Fruit fly (Drosophila melanogaster): ENCODE results near the gene CecA2.
A peak's percentile ranks its signal among the peaks of the same experiment; 100 is the strongest.

CecA2 gene

DNA sequence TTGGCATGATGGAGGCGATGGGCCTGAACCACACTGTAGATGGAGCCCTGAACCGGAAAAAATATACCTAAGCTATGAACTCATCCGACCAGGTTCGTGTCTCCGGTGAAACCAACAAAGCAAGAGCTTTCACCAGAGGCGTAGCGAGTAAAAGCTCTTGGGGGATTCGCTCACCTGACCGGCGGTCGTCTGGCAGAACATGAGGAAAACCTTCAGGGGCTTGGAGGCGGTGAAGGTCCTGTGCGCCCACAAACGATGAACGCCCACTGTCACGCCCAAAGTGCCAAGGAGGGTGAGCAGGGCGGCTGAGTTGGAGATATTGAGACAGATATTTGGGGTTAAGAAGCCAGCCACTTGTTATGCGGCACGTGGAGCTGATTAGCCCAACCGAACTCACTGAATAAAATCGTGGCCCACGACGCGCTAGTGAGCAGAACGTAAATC lies 16.3 kb upstream of the CecA2 start (continued):
- TF ChIP-seq tll (GFP tag; optimal IDR thresholded peaks at IDR 0.05) (no peak), CG3281 (GFP tag; optimal IDR thresholded peaks at IDR 0.05) (peak; percentile 57), zfh2 (GFP tag; optimal IDR thresholded peaks at IDR 0.05) (peak; percentile 53), onecut (GFP tag; IDR thresholded peaks at IDR 0.05) (no peak), disco-r (GFP tag; optimal IDR thresholded peaks at IDR 0.05) (no peak), CG3838 (GFP tag; optimal IDR thresholded peaks at IDR 0.05) (no peak), CG9876 (GFP tag; optimal IDR thresholded peaks at IDR 0.05) (peak; percentile 4), Nf-YB (GFP tag; optimal IDR thresholded peaks at IDR 0.05) (no peak), fd96Cb (tag; optimal IDR thresholded peaks at IDR 0.05) (no peak), trh (GFP tag; optimal IDR thresholded peaks at IDR 0.05) (no peak), Sox102F (GFP tag; optimal IDR thresholded peaks at IDR 0.05) (no peak), Taf1 (GFP tag; IDR thresholded peaks at IDR 0.05) (peak; percentile 21; the same call in 1 of the 2 replicates), HLH54F (GFP tag; optimal IDR thresholded peaks at IDR 0.05) (peak; percentile 60), CG9817 (tag; optimal IDR thresholded peaks at IDR 0.05) (peak; percentile 46), gem (tag; optimal IDR thresholded peaks at IDR 0.05) (peak; percentile 38), kay (GFP tag; optimal IDR thresholded peaks at IDR 0.05) (no peak), ewg (GFP tag; optimal IDR thresholded peaks at IDR 0.05) (no peak), CG5245 (GFP tag; optimal IDR thresholded peaks at IDR 0.05) (peak; percentile 6), B-H2 (GFP tag; optimal IDR thresholded peaks at IDR 0.05) (peak; percentile 42), CG17829 (tag; optimal IDR thresholded peaks at IDR 0.05) (peak; percentile 10), dati (GFP tag; IDR thresholded peaks at IDR 0.05) (no peak), CG30431 (GFP tag; optimal IDR thresholded peaks at IDR 0.05) (no peak), Kr (GFP tag; optimal IDR thresholded peaks at IDR 0.05) (no peak), Atf3 (GFP tag; optimal IDR thresholded peaks at IDR 0.05) (peak; percentile 6), CG12236 (GFP tag; optimal IDR thresholded peaks at IDR 0.05) (no peak), CG30020 (tag; optimal IDR thresholded peaks at IDR 0.05) (no peak), TFAM (GFP tag; optimal IDR thresholded peaks at IDR 0.05) (no peak), her (GFP tag; optimal IDR thresholded peaks at IDR 0.05) (peak; percentile 72), CG13296 (GFP tag; optimal IDR thresholded peaks at IDR 0.05) (peak; percentile 54), CG4424 (GFP tag; optimal IDR thresholded peaks at IDR 0.05) (peak; percentile 47), D19A (tag; optimal IDR thresholded peaks at IDR 0.05) (no peak), CG2120 (GFP tag; optimal IDR thresholded peaks at IDR 0.05) (peak; percentile 79), p53 (GFP tag; optimal IDR thresholded peaks at IDR 0.05) (no peak), CG12744 (GFP tag; optimal IDR thresholded peaks at IDR 0.05) (peak; percentile 2), CG6175 (GFP tag; IDR thresholded peaks at IDR 0.05) (no peak), da (GFP tag; optimal IDR thresholded peaks at IDR 0.05) (no peak), Usf (GFP tag; optimal IDR thresholded peaks at IDR 0.05) (peak; percentile 8), abd-A (tag; optimal IDR thresholded peaks at IDR 0.05) (no peak), pfk (GFP tag; optimal IDR thresholded peaks at IDR 0.05) (no peak), CG3163 (GFP tag; optimal IDR thresholded peaks at IDR 0.05) (peak; percentile 20), Dll (GFP tag; IDR thresholded peaks at IDR 0.05; ENCODE audit: partially characterized antibody) (no peak), Hr51 (GFP tag; optimal IDR thresholded peaks at IDR 0.05) (peak; percentile 21 to 32), CG4730 (GFP tag; IDR thresholded peaks at IDR 0.05) (0 out of 2 replicates have a peak, but pooled peaks have one; percentile 20), ftz-f1 (GFP tag; optimal IDR thresholded peaks at IDR 0.05) (peak; percentile 63), Rx (GFP tag; IDR thresholded peaks at IDR 0.05) (0 out of 2 replicates have a peak, but pooled peaks have one; percentile 16), CG12155 (GFP tag; optimal IDR thresholded peaks at IDR 0.05) (peak; percentile 7), CG34224 (GFP tag; IDR thresholded peaks at IDR 0.05; ENCODE audit: partially characterized antibody) (no peak), fu2 (GFP tag; optimal IDR thresholded peaks at IDR 0.05) (peak; percentile 47), Lhr (GFP tag; optimal IDR thresholded peaks at IDR 0.05) (peak; percentile 20), so (GFP tag; IDR thresholded peaks at IDR 0.05) (no peak), Chrac-16 (GFP tag; optimal IDR thresholded peaks at IDR 0.05) (peak; percentile 30)

All from whole organism, embryonic.